Fruit fly (Drosophila melanogaster) whole organism, wandering third instar larva: ENCODE results near the gene MBD-R2.

Experiments
- Abd-B ChIP-seq: fragments of >200 bp; optimal IDR thresholded peaks from 2 replicates; lab custom pipeline; 2017; ENCODE audit warnings: missing biosample characterization, missing genetic modification characterization
- CG32264 ChIP-seq: fragments of 200-800 bp; sonication (Bioruptor generic); optimal IDR thresholded peaks from 2 replicates; lab custom pipeline; 2016; ENCODE audit warnings: missing biosample characterization, missing genetic modification characterization
- CG9705 ChIP-seq: fragments of 200-800 bp; sonication (Bioruptor generic); optimal IDR thresholded peaks from 2 replicates; lab custom pipeline; 2018; ENCODE audit warnings: missing biosample characterization, mild to moderate bottlenecking, missing genetic modification characterization
- CrebA ChIP-seq: fragments of 200-800 bp; sonication (Bioruptor generic); optimal IDR thresholded peaks from 2 replicates; lab custom pipeline; 2016; ENCODE audit warnings: missing biosample characterization, mild to moderate bottlenecking, missing genetic modification characterization, borderline replicate concordance
- Dfd ChIP-seq: fragments of >200 bp; optimal IDR thresholded peaks from 2 replicates; lab custom pipeline; 2017; ENCODE audit warnings: missing biosample characterization, missing genetic modification characterization
- Dif ChIP-seq: fragments of 200-275, 200-300 bp; sonication (Bioruptor generic); optimal IDR thresholded peaks from 2 replicates; lab custom pipeline; 2018; ENCODE audit warnings: missing biosample characterization, missing genetic modification characterization; ENCODE audit not compliant: partially characterized antibody
- GATAd ChIP-seq: sonication (Bioruptor generic); optimal IDR thresholded peaks from 2 replicates; lab custom pipeline; 2016; ENCODE audit warnings: missing biosample characterization, missing genetic modification characterization
- HLH106 ChIP-seq: fragments of 200-800 bp; optimal IDR thresholded peaks from 3 replicates; lab custom pipeline; 2019; ENCODE audit warnings: missing biosample characterization, mild to moderate bottlenecking, missing genetic modification characterization, moderate library complexity
- Hnf4 ChIP-seq: fragments of 200-800 bp; sonication (Bioruptor generic); optimal IDR thresholded peaks from 2 replicates; lab custom pipeline; 2016; ENCODE audit warnings: missing biosample characterization, mild to moderate bottlenecking, missing genetic modification characterization
- Hr78 ChIP-seq: fragments of >200 bp; optimal IDR thresholded peaks from 2 replicates; lab custom pipeline; 2017; ENCODE audit warnings: missing biosample characterization, missing genetic modification characterization
- Hr83 ChIP-seq: fragments of 200-300 bp; sonication (Bioruptor generic); optimal IDR thresholded peaks from 2 replicates; lab custom pipeline; 2016; ENCODE audit warnings: missing biosample characterization, mild to moderate bottlenecking, missing genetic modification characterization, moderate library complexity; ENCODE audit not compliant: poor library complexity, severe bottlenecking
- Jra ChIP-seq: sonication (Bioruptor generic); optimal IDR thresholded peaks from 2 replicates; lab custom pipeline; 2016; ENCODE audit warnings: missing biosample characterization, missing genetic modification characterization
- Mio ChIP-seq: sonication (Bioruptor generic); optimal IDR thresholded peaks from 2 replicates; lab custom pipeline; 2016; ENCODE audit warnings: missing biosample characterization, missing genetic modification characterization
- Myc ChIP-seq: fragments of >200 bp; optimal IDR thresholded peaks from 2 replicates; lab custom pipeline; 2017
- N ChIP-seq: fragments of >200 bp; optimal IDR thresholded peaks from 2 replicates; lab custom pipeline; 2018; ENCODE audit warnings: missing biosample characterization, missing external identifiers, missing genetic modification characterization
- OdsH ChIP-seq: fragments of 200-800 bp; sonication (Bioruptor generic); optimal IDR thresholded peaks from 2 replicates; lab custom pipeline; 2016; ENCODE audit warnings: missing biosample characterization, mild to moderate bottlenecking, missing genetic modification characterization
- Rel ChIP-seq, 2 experiments: fragments of 200-800 bp; sonication (Bioruptor generic) in 1 of 2; optimal IDR thresholded peaks; 2 replicates in 1 of 2; 3 replicates in 1 of 2; lab custom pipeline; 2016 to 2019; ENCODE audit warnings: mild to moderate bottlenecking in 2 of 2, missing biosample characterization in 2 of 2, missing genetic modification characterization in 2 of 2, moderate library complexity in 1 of 2
- Sp1 ChIP-seq: fragments of 200-800 bp; sonication (Bioruptor generic); optimal IDR thresholded peaks from 3 replicates; lab custom pipeline; 2019; ENCODE audit warnings: missing biosample characterization, mild to moderate bottlenecking, missing genetic modification characterization, moderate library complexity
- Vsx2 ChIP-seq: fragments of 200-300, 225-300 bp; sonication (Bioruptor generic); optimal IDR thresholded peaks from 2 replicates; lab custom pipeline; 2018; ENCODE audit warnings: missing biosample characterization, missing genetic modification characterization; ENCODE audit not compliant: partially characterized antibody
- br ChIP-seq: fragments of 200-800 bp; sonication (Bioruptor generic); optimal IDR thresholded peaks from 2 replicates; lab custom pipeline; 2016; ENCODE audit warnings: missing biosample characterization, missing genetic modification characterization
- brk ChIP-seq: fragments of 200-800 bp; sonication (Bioruptor generic); optimal IDR thresholded peaks from 2 replicates; lab custom pipeline; 2016; ENCODE audit warnings: missing biosample characterization, mild to moderate bottlenecking, missing genetic modification characterization
- dl ChIP-seq, 2 experiments: fragments of 175-275, 200-275 bp in 1 of 2; fragments of 200-275 bp in 1 of 2; sonication (Bioruptor generic); optimal IDR thresholded peaks; lab custom pipeline; 2018; ENCODE audit warnings: mild to moderate bottlenecking in 2 of 2, missing biosample characterization in 2 of 2, missing genetic modification characterization in 2 of 2, moderate library complexity in 2 of 2; ENCODE audit not compliant: partially characterized antibody in 2 of 2, insufficient read depth in 1 of 2
- dmrt93B ChIP-seq: fragments of 200-800 bp; sonication (Bioruptor generic); optimal IDR thresholded peaks from 2 replicates; lab custom pipeline; 2018; ENCODE audit warnings: missing biosample characterization, mild to moderate bottlenecking, missing genetic modification characterization
- dsf ChIP-seq: sonication (Bioruptor generic); optimal IDR thresholded peaks from 2 replicates; lab custom pipeline; 2016; ENCODE audit warnings: missing biosample characterization, missing genetic modification characterization, borderline replicate concordance
- ey ChIP-seq: fragments of 200-800 bp; sonication (Bioruptor generic); optimal IDR thresholded peaks from 2 replicates; lab custom pipeline; 2016; ENCODE audit warnings: missing biosample characterization, missing genetic modification characterization
- foxo ChIP-seq, 2 experiments: fragments of 200-800 bp; sonication (Bioruptor generic); optimal IDR thresholded peaks; 2 replicates in 1 of 2; 3 replicates in 1 of 2; lab custom pipeline; 2016 to 2017; ENCODE audit warnings: missing biosample characterization in 2 of 2, missing genetic modification characterization in 2 of 2
- fru ChIP-seq: fragments of 200-800 bp; sonication (Bioruptor generic); optimal IDR thresholded peaks from 3 replicates; lab custom pipeline; 2016; ENCODE audit warnings: missing biosample characterization, mild to moderate bottlenecking, missing genetic modification characterization
- h ChIP-seq: fragments of 200-800 bp; sonication (Bioruptor generic); optimal IDR thresholded peaks from 3 replicates; lab custom pipeline; 2016; ENCODE audit warnings: missing biosample characterization, mild to moderate bottlenecking, missing genetic modification characterization
- jim ChIP-seq: fragments of 175-275, 200-325 bp; sonication (Bioruptor generic); optimal IDR thresholded peaks from 2 replicates; lab custom pipeline; 2016; ENCODE audit warnings: missing biosample characterization, mild to moderate bottlenecking, missing genetic modification characterization
- lola ChIP-seq: fragments of >200 bp; optimal IDR thresholded peaks from 2 replicates; lab custom pipeline; 2017; ENCODE audit warnings: missing biosample characterization, missing genetic modification characterization
- pan ChIP-seq: fragments of >200 bp; optimal IDR thresholded peaks from 2 replicates; lab custom pipeline; 2017
- psq ChIP-seq: fragments of 200-800 bp; sonication (Bioruptor generic); optimal IDR thresholded peaks from 3 replicates; lab custom pipeline; 2017; ENCODE audit warnings: missing biosample characterization, mild to moderate bottlenecking, missing genetic modification characterization, moderate library complexity
- rgr ChIP-seq: fragments of 200-800 bp; sonication (Bioruptor generic); optimal IDR thresholded peaks from 3 replicates; lab custom pipeline; 2016; ENCODE audit warnings: missing biosample characterization, mild to moderate bottlenecking, missing genetic modification characterization
- sage ChIP-seq: fragments of 200-800 bp; sonication (Bioruptor generic); optimal IDR thresholded peaks from 2 replicates; lab custom pipeline; 2016; ENCODE audit warnings: missing biosample characterization, mild to moderate bottlenecking, missing genetic modification characterization
- sv ChIP-seq: fragments of 200-800 bp; sonication (Bioruptor generic); optimal IDR thresholded peaks from 3 replicates; lab custom pipeline; 2016; ENCODE audit warnings: missing biosample characterization, missing genetic modification characterization
- tai ChIP-seq: sonication (Bioruptor generic); optimal IDR thresholded peaks from 2 replicates; lab custom pipeline; 2016; ENCODE audit warnings: missing biosample characterization, missing genetic modification characterization
- usp ChIP-seq: fragments of >200 bp; optimal IDR thresholded peaks from 2 replicates; lab custom pipeline; 2017; ENCODE audit warnings: missing biosample characterization, missing genetic modification characterization
- woc ChIP-seq: sonication (Bioruptor generic); optimal IDR thresholded peaks from 2 replicates; lab custom pipeline; 2016; ENCODE audit warnings: missing biosample characterization, mild to moderate bottlenecking, missing genetic modification characterization

The MBD-R2 gene

dm6 chr3R:12356044-12356443 is at the start of gene MBD-R2:
Gene MBD-R2 (minus strand): TSS chr3R:12356265.
- TF ChIP-seq N, result no peak
- TF ChIP-seq Rel (GFP tag; optimal IDR thresholded peaks at IDR 0.05; lab: Kevin White, UChicago), result no peak
- peak; percentile 22 for TF ChIP-seq Rel (tag; optimal IDR thresholded peaks at IDR 0.05; lab: Kevin White, UChicago)
- no peak for TF ChIP-seq Hnf4 (GFP tag; lab: Kevin White, UChicago)
- TF ChIP-seq foxo (GFP tag; optimal IDR thresholded peaks at IDR 0.05; lab: Kevin White, UChicago), result no peak
- TF ChIP-seq sage, result peak; percentile 12
- no peak for TF ChIP-seq Jra (GFP tag; lab: Kevin White, UChicago)
- no peak for TF ChIP-seq lola (GFP tag; lab: Kevin White, UChicago)
- no peak for TF ChIP-seq dl (GFP tag; optimal IDR thresholded peaks at IDR 0.05; lab: Kevin White, UChicago; ENCODE audit: insufficient read depth in 1 of 2, partially characterized antibody in 2 of 2)

- TF ChIP-seq Dfd (GFP tag; lab: Kevin White, UChicago), result no peak
- no peak for TF ChIP-seq brk (GFP tag; lab: Kevin White, UChicago)
- TF ChIP-seq Sp1, result no peak
- no peak for TF ChIP-seq OdsH (GFP tag; lab: Kevin White, UChicago)
- TF ChIP-seq woc, result no peak
- TF ChIP-seq psq, result no peak
- TF ChIP-seq rgr (GFP tag; lab: Kevin White, UChicago), result no peak
- no peak for TF ChIP-seq Myc (lab: Kevin White, UChicago)
Observed at dm6 chr3R:12405928-12406234, 49.8 kb upstream of the MBD-R2 start, which contains the start of gene Cyp9f2. Gene Cyp9f2 (minus strand): TSS chr3R:12406028.

dm6 chr3R:12405134-12405533 is 49.1 kb upstream of the MBD-R2 start:
- TF ChIP-seq pan (lab: Kevin White, UChicago) (no peak), Rel (GFP tag; optimal IDR thresholded peaks at IDR 0.05; lab: Kevin White, UChicago) (no peak), Rel (tag; optimal IDR thresholded peaks at IDR 0.05; lab: Kevin White, UChicago) (no peak), dmrt93B (no peak), sage (no peak), Hnf4 (GFP tag; lab: Kevin White, UChicago) (no peak), rgr (GFP tag; lab: Kevin White, UChicago) (no peak)

dm6 chr3R:12402935-12403334 is 46.9 kb upstream of the MBD-R2 start:
- TF ChIP-seq sv (GFP tag; lab: Kevin White, UChicago), result peak; percentile 94
- no peak for TF ChIP-seq dl (GFP tag; optimal IDR thresholded peaks at IDR 0.05; lab: Kevin White, UChicago; ENCODE audit: insufficient read depth in 1 of 2, partially characterized antibody in 2 of 2)
- TF ChIP-seq OdsH (GFP tag; lab: Kevin White, UChicago), result peak; percentile 95
- peak; percentile 100 for TF ChIP-seq CG9705
- TF ChIP-seq Myc (lab: Kevin White, UChicago), result no peak
- peak; percentile 99 for TF ChIP-seq sage
- peak; percentile 94 for TF ChIP-seq Hnf4 (GFP tag; lab: Kevin White, UChicago)
- TF ChIP-seq fru (GFP tag; lab: Kevin White, UChicago), result peak; percentile 94
- TF ChIP-seq HLH106 (tag; lab: Kevin White, UChicago), result peak; percentile 98
- peak; percentile 92 for TF ChIP-seq Hr83 (GFP tag; lab: Kevin White, UChicago)
- no peak for TF ChIP-seq Vsx2 (GFP tag; lab: Kevin White, UChicago)
- TF ChIP-seq dmrt93B, result peak; percentile 99
- peak; percentile 84 for TF ChIP-seq Jra (GFP tag; lab: Kevin White, UChicago)
- TF ChIP-seq brk (GFP tag; lab: Kevin White, UChicago), result peak; percentile 95
- peak; percentile 89 for TF ChIP-seq ey (GFP tag; lab: Kevin White, UChicago)
- peak; percentile 99 for TF ChIP-seq Sp1
- TF ChIP-seq Mio, result peak; percentile 59
- no peak for TF ChIP-seq jim (GFP tag; lab: Kevin White, UChicago)
- peak; percentile 94 for TF ChIP-seq CG32264 (GFP tag; lab: Kevin White, UChicago)
- peak; percentile 90 for TF ChIP-seq Rel (GFP tag; optimal IDR thresholded peaks at IDR 0.05; lab: Kevin White, UChicago)
- peak; percentile 93 for TF ChIP-seq Rel (tag; optimal IDR thresholded peaks at IDR 0.05; lab: Kevin White, UChicago)
- TF ChIP-seq usp (GFP tag; lab: Kevin White, UChicago), result no peak
- no peak for TF ChIP-seq pan (lab: Kevin White, UChicago)
- TF ChIP-seq Dif (GFP tag; lab: Kevin White, UChicago), result no peak
- peak; percentile 89 to 96 for TF ChIP-seq foxo (GFP tag; optimal IDR thresholded peaks at IDR 0.05; lab: Kevin White, UChicago)
- no peak for TF ChIP-seq CrebA (GFP tag; lab: Kevin White, UChicago)
- TF ChIP-seq dsf, result peak; percentile 88
- peak; percentile 97 for TF ChIP-seq rgr (GFP tag; lab: Kevin White, UChicago)
- TF ChIP-seq psq, result peak; percentile 84
- no peak for TF ChIP-seq N
- peak; percentile 95 for TF ChIP-seq br (GFP tag; lab: Kevin White, UChicago)
- TF ChIP-seq Hr78 (GFP tag; lab: Kevin White, UChicago), result no peak
- TF ChIP-seq lola (GFP tag; lab: Kevin White, UChicago), result no peak
- TF ChIP-seq tai (GFP tag; lab: Kevin White, UChicago), result no peak
- TF ChIP-seq woc, result peak; percentile 86
- no peak for TF ChIP-seq Abd-B (GFP tag; lab: Kevin White, UChicago)
- peak; percentile 99 for TF ChIP-seq h (GFP tag; lab: Kevin White, UChicago)
- TF ChIP-seq GATAd (GFP tag; lab: Kevin White, UChicago), result peak; percentile 36
- no peak for TF ChIP-seq Dfd (GFP tag; lab: Kevin White, UChicago)
- TF ChIP-seq, all 38 proteins: peak for 24
